Worm (Caenorhabditis elegans): ENCODE data around the gene nep-22.

DNA sequence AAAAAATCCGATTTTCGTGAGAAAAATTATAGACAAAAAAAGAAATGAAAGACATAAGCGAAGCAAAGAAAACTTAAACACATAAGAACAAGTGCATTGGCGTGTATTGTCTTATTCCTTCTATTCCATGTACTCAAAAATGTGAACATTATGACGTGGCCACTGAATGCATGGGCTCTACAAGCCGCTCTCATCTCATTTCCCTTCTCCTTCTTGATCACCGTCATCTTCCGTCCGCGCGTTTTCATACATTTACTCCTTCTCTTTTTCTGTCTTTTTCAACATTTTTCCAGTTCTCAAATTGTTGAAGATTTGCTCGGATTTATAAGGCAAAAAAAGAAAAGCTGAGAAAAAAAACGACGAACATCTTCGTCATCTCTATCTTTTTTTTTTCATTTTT lies 19.9 kb upstream of the nep-22 start:
- no peak for TF ChIP-seq ceh-13 (GFP tag; optimal IDR thresholded peaks at IDR 0.05)
- TF ChIP-seq ama-1 (optimal IDR thresholded peaks at IDR 0.05): no peak
- TF ChIP-seq tbx-37 (GFP tag; conservative IDR thresholded peaks at IDR 0.05): no peak
- no peak for TF ChIP-seq tra-4 (tag; optimal IDR thresholded peaks at IDR 0.05)
- no peak for TF ChIP-seq flt-1 (GFP tag; IDR thresholded peaks at IDR 0.05)
- no peak for TF ChIP-seq hmg-4 (GFP tag; optimal IDR thresholded peaks at IDR 0.05)
- TF ChIP-seq ets-7 (tag; optimal IDR thresholded peaks at IDR 0.05): no peak
- TF ChIP-seq ceh-36 (tag; optimal IDR thresholded peaks at IDR 0.05): no peak
- no peak for TF ChIP-seq sea-1 (GFP tag; conservative IDR thresholded peaks at IDR 0.05)
- TF ChIP-seq aly-1 (tag; optimal IDR thresholded peaks at IDR 0.05): no peak

Data from whole organism, early embryonic.